Fruit fly (Drosophila melanogaster) whole organism, embryonic: ENCODE data around the gene sdt.
A peak's percentile ranks its signal among the peaks of the same experiment; 100 is the strongest.

Experiments used
- Atf-2 ChIP-seq: fragments of 200-800 bp; sonication (Bioruptor generic); optimal IDR thresholded peaks from 2 replicates; lab custom pipeline; 2016; ENCODE audit warnings: missing biosample characterization, missing genetic modification characterization
- C15 ChIP-seq: fragments of 200-800 bp; sonication (Bioruptor generic); IDR thresholded peaks from 3 replicates; pipeline ENCODE4 v1.3.6; 2022; ENCODE audit warnings: missing biosample characterization, missing genetic modification characterization
- CG10321 ChIP-seq: fragments of 200-800 bp; sonication (Bioruptor generic); IDR thresholded peaks from 2 replicates; pipeline ENCODE4 v1.3.6; 2022; ENCODE audit warnings: missing biosample characterization, missing genetic modification characterization
- CG10462 ChIP-seq: fragments of 200-800 bp; sonication (Bioruptor generic); optimal IDR thresholded peaks from 2 replicates; lab custom pipeline; 2016; ENCODE audit warnings: missing biosample characterization, missing genetic modification characterization
- CG10654 ChIP-seq: fragments of 200-800 bp; sonication (Bioruptor generic); optimal IDR thresholded peaks from 2 replicates; lab custom pipeline; 2016; ENCODE audit warnings: missing biosample characterization, missing genetic modification characterization
- CG11696 ChIP-seq: fragments of 200-800 bp; sonication (Bioruptor generic); IDR thresholded peaks from 2 replicates; pipeline ENCODE4 v1.3.6; 2022; ENCODE audit warnings: missing biosample characterization, missing genetic modification characterization
- CG18011 ChIP-seq: fragments of 200-800 bp; sonication (Bioruptor generic); optimal IDR thresholded peaks from 2 replicates; lab custom pipeline; 2017; ENCODE audit warnings: missing biosample characterization, missing genetic modification characterization, mild to moderate bottlenecking, moderate library complexity, missing genotype
- CG31224 ChIP-seq: fragments of 200-800 bp; sonication (Bioruptor generic); IDR thresholded peaks from 2 replicates; pipeline ENCODE4 v1.3.6; 2022; ENCODE audit warnings: missing biosample characterization, missing genetic modification characterization
- CG3281 ChIP-seq: fragments of 200-800 bp; sonication (Bioruptor generic); optimal IDR thresholded peaks from 3 replicates; lab custom pipeline; 2017; ENCODE audit warnings: missing biosample characterization, mild to moderate bottlenecking, missing genetic modification characterization
- CG4617 ChIP-seq: fragments of 200-800 bp; sonication (Bioruptor generic); optimal IDR thresholded peaks from 3 replicates; lab custom pipeline; 2016; ENCODE audit warnings: missing biosample characterization, missing genetic modification characterization, borderline replicate concordance
- CG4730 ChIP-seq: fragments of 200-800 bp; sonication (Bioruptor generic); IDR thresholded peaks from 2 replicates; pipeline ENCODE4 v1.3.6; 2022; ENCODE audit warnings: missing biosample characterization, missing genetic modification characterization
- CG6683 ChIP-seq: fragments of 200-800 bp; sonication (Bioruptor generic); optimal IDR thresholded peaks from 2 replicates; lab custom pipeline; 2017; ENCODE audit warnings: missing biosample characterization, mild to moderate bottlenecking, missing genetic modification characterization, missing genetic modification reagents
- CG8924 ChIP-seq: fragments of 200-800 bp; optimal IDR thresholded peaks from 3 replicates; lab custom pipeline; 2019; ENCODE audit warnings: missing biosample characterization, mild to moderate bottlenecking, missing genetic modification characterization, moderate library complexity
- Chrac-16 ChIP-seq: fragments of 200-800 bp; sonication (Bioruptor generic); optimal IDR thresholded peaks from 3 replicates; lab custom pipeline; 2016; ENCODE audit warnings: missing biosample characterization, missing genetic modification characterization
- CoRest ChIP-seq: fragments of 200-800 bp; sonication (Bioruptor generic); optimal IDR thresholded peaks from 3 replicates; lab custom pipeline; 2018; ENCODE audit warnings: missing biosample characterization, mild to moderate bottlenecking, missing genetic modification characterization, moderate library complexity
- D19B ChIP-seq: fragments of 200-800 bp; sonication (Bioruptor generic); optimal IDR thresholded peaks from 2 replicates; lab custom pipeline; 2017; ENCODE audit warnings: missing biosample characterization, mild to moderate bottlenecking, missing genetic modification characterization
- E2f1 ChIP-seq: fragments of 200-800 bp; sonication (Bioruptor generic); IDR thresholded peaks from 2 replicates; pipeline ENCODE4 v1.3.6; 2022; ENCODE audit warnings: missing biosample characterization, missing genetic modification characterization
- Eip74EF ChIP-seq, 2 experiments: fragments of 200-800 bp in 1 of 2; fragments of >200 bp in 1 of 2; sonication (Bioruptor generic) in 1 of 2; optimal IDR thresholded peaks; 2 replicates each; lab custom pipeline; 2017 to 2019; ENCODE audit warnings: missing biosample characterization in 2 of 2, missing genetic modification characterization in 2 of 2, mild to moderate bottlenecking in 1 of 2, moderate library complexity in 1 of 2
- HLH3B ChIP-seq: fragments of 200-800 bp; sonication (Bioruptor generic); IDR thresholded peaks from 2 replicates; pipeline ENCODE4 v1.3.6; 2022; ENCODE audit warnings: missing biosample characterization, missing genetic modification characterization
- HLH4C ChIP-seq: fragments of 200-800 bp; sonication (Bioruptor generic); IDR thresholded peaks from 3 replicates; pipeline ENCODE4 v1.3.6; 2022; ENCODE audit warnings: missing biosample characterization, missing genetic modification characterization; ENCODE audit not compliant: partially characterized antibody
- Hey ChIP-seq: fragments of 200-800 bp; sonication (Bioruptor generic); optimal IDR thresholded peaks from 3 replicates; lab custom pipeline; 2018; ENCODE audit warnings: missing biosample characterization, mild to moderate bottlenecking, missing genetic modification characterization
- Hr51 ChIP-seq, 2 experiments: fragments of 200-800 bp; sonication (Bioruptor generic); optimal IDR thresholded peaks; 2 replicates in 1 of 2; 3 replicates in 1 of 2; lab custom pipeline; 2016 to 2018; ENCODE audit warnings: missing biosample characterization in 2 of 2, missing genetic modification characterization in 2 of 2, mild to moderate bottlenecking in 1 of 2, moderate library complexity in 1 of 2
- Hsf ChIP-seq: fragments of 200-800 bp; sonication (Bioruptor generic); optimal IDR thresholded peaks from 3 replicates; lab custom pipeline; 2016; ENCODE audit warnings: missing biosample characterization, missing genetic modification characterization
- Nf-YA ChIP-seq: fragments of 200-800 bp; sonication (Bioruptor generic); IDR thresholded peaks from 2 replicates; pipeline ENCODE4 v1.3.6; 2022; ENCODE audit warnings: missing biosample characterization, missing genetic modification characterization
- NfI ChIP-seq: fragments of 200-800 bp; sonication (Bioruptor generic); optimal IDR thresholded peaks from 3 replicates; lab custom pipeline; 2018; ENCODE audit warnings: missing biosample characterization, mild to moderate bottlenecking, missing genetic modification characterization, moderate library complexity
- Sox100B ChIP-seq: fragments of 200-800 bp; sonication (Bioruptor generic); optimal IDR thresholded peaks from 3 replicates; lab custom pipeline; 2018; ENCODE audit warnings: missing biosample characterization, mild to moderate bottlenecking, missing genetic modification characterization
- bsh ChIP-seq, 2 experiments: fragments of 200-800 bp; sonication (Bioruptor generic); optimal IDR thresholded peaks; 2 replicates each; lab custom pipeline; 2017 to 2018; ENCODE audit warnings: mild to moderate bottlenecking in 2 of 2, missing biosample characterization in 2 of 2, missing genetic modification characterization in 2 of 2, moderate library complexity in 1 of 2
- chn ChIP-seq: fragments of 200-800 bp; sonication (Bioruptor generic); optimal IDR thresholded peaks from 2 replicates; lab custom pipeline; 2016; ENCODE audit warnings: missing biosample characterization, missing genetic modification characterization
- danr ChIP-seq: fragments of 200-800 bp; sonication (Bioruptor generic); IDR thresholded peaks from 2 replicates; pipeline ENCODE4 v1.3.6; 2022; ENCODE audit warnings: missing biosample characterization, missing genetic modification characterization
- dpn ChIP-seq, 2 experiments: fragments of 200-800 bp; sonication (Bioruptor generic); optimal IDR thresholded peaks; 3 replicates each; lab custom pipeline; 2016; ENCODE audit warnings: missing biosample characterization in 2 of 2, missing genetic modification characterization in 2 of 2
- ftz-f1 ChIP-seq: fragments of 200-800 bp; sonication (Bioruptor generic); optimal IDR thresholded peaks from 2 replicates; lab custom pipeline; 2016; ENCODE audit warnings: missing biosample characterization, missing genetic modification characterization
- gsb ChIP-seq: fragments of 200-800 bp; sonication (Bioruptor generic); IDR thresholded peaks from 2 replicates; pipeline ENCODE4 v1.3.6; 2022; ENCODE audit warnings: missing biosample characterization, missing genetic modification characterization
- hkb ChIP-seq, 2 experiments: fragments of 200-800 bp in 1 of 2; fragments of >200 bp in 1 of 2; sonication (Bioruptor generic) in 1 of 2; IDR thresholded peaks in 1 of 2; optimal IDR thresholded peaks in 1 of 2; 2 replicates each; pipeline versions ENCODE4 v1.3.6 to Lab custom; 2017 to 2022; ENCODE audit warnings: missing biosample characterization in 1 of 2, missing genetic modification characterization in 1 of 2
- ind ChIP-seq: fragments of 200-800 bp; sonication (Bioruptor generic); optimal IDR thresholded peaks from 3 replicates; lab custom pipeline; 2016; ENCODE audit warnings: missing biosample characterization, missing genetic modification characterization
- insv ChIP-seq, 2 experiments: fragments of 200-800 bp; sonication (Bioruptor generic); optimal IDR thresholded peaks; 3 replicates each; lab custom pipeline; 2016 to 2018; ENCODE audit warnings: missing biosample characterization in 2 of 2, missing genetic modification characterization in 2 of 2
- ken ChIP-seq: fragments of 200-800 bp; sonication (Bioruptor generic); IDR thresholded peaks from 3 replicates; pipeline ENCODE4 v1.3.6; 2022; ENCODE audit warnings: missing biosample characterization, missing genetic modification characterization
- lab ChIP-seq: fragments of 200-800 bp; sonication (Bioruptor generic); optimal IDR thresholded peaks from 3 replicates; lab custom pipeline; 2017; ENCODE audit warnings: missing biosample characterization, missing genetic modification characterization, mild to moderate bottlenecking, moderate library complexity, missing genetic modification reagents
- lmd ChIP-seq: fragments of 200-800 bp; sonication (Bioruptor generic); IDR thresholded peaks from 2 replicates; pipeline ENCODE4 v1.3.6; 2022; ENCODE audit warnings: missing biosample characterization, missing genetic modification characterization
- phol ChIP-seq: fragments of 200-800 bp; sonication (Bioruptor generic); optimal IDR thresholded peaks from 3 replicates; lab custom pipeline; 2018; ENCODE audit warnings: missing biosample characterization, mild to moderate bottlenecking, missing genetic modification characterization, moderate library complexity
- pnt ChIP-seq: fragments of 200-800 bp; sonication (Bioruptor generic); optimal IDR thresholded peaks from 3 replicates; lab custom pipeline; 2016; ENCODE audit warnings: missing biosample characterization, missing genetic modification characterization
- prd ChIP-seq, 3 experiments: fragments of >200 bp in 2 of 3; fragments of 200-800 bp in 1 of 3; sonication (Bioruptor generic) in 1 of 3; optimal IDR thresholded peaks in 2 of 3; IDR thresholded peaks in 1 of 3; 2 replicates in 2 of 3; 3 replicates in 1 of 3; pipeline versions ENCODE4 v1.3.6 to Lab custom; 2017 to 2022; ENCODE audit warnings: missing biosample characterization in 1 of 3, missing genetic modification characterization in 1 of 3
- schlank ChIP-seq: fragments of 200-800 bp; sonication (Bioruptor generic); optimal IDR thresholded peaks from 2 replicates; lab custom pipeline; 2018; ENCODE audit warnings: missing biosample characterization, mild to moderate bottlenecking, missing genetic modification characterization
- sd ChIP-seq: fragments of 200-800 bp; sonication (Bioruptor generic); optimal IDR thresholded peaks from 3 replicates; lab custom pipeline; 2018; ENCODE audit warnings: missing biosample characterization, mild to moderate bottlenecking, missing genetic modification characterization, moderate library complexity
- sens ChIP-seq: fragments of 200-800 bp; sonication (Bioruptor generic); peaks from one replicate; lab custom pipeline; 2016; ENCODE audit warnings: missing biosample characterization, missing genetic modification characterization
- sima ChIP-seq: fragments of 200-800 bp; sonication (Bioruptor generic); optimal IDR thresholded peaks from 2 replicates; lab custom pipeline; 2016; ENCODE audit warnings: missing biosample characterization, missing genetic modification characterization
- tgo ChIP-seq: fragments of 200-800 bp; sonication (Bioruptor generic); IDR thresholded peaks from 3 replicates; pipeline ENCODE4 v1.3.6; 2022; ENCODE audit warnings: missing biosample characterization, missing genetic modification characterization
- tll ChIP-seq, 2 experiments: fragments of 200-800 bp in 1 of 2; fragments of >200 bp in 1 of 2; sonication (Bioruptor generic) in 1 of 2; optimal IDR thresholded peaks; 2 replicates each; lab custom pipeline; 2017 to 2019; ENCODE audit warnings: missing biosample characterization in 2 of 2, missing genetic modification characterization in 2 of 2, mild to moderate bottlenecking in 1 of 2, moderate library complexity in 1 of 2
- tx ChIP-seq: fragments of 200-800 bp; sonication (Bioruptor generic); optimal IDR thresholded peaks from 2 replicates; lab custom pipeline; 2016; ENCODE audit warnings: missing biosample characterization, missing genetic modification characterization

Gene sdt

DNA sequence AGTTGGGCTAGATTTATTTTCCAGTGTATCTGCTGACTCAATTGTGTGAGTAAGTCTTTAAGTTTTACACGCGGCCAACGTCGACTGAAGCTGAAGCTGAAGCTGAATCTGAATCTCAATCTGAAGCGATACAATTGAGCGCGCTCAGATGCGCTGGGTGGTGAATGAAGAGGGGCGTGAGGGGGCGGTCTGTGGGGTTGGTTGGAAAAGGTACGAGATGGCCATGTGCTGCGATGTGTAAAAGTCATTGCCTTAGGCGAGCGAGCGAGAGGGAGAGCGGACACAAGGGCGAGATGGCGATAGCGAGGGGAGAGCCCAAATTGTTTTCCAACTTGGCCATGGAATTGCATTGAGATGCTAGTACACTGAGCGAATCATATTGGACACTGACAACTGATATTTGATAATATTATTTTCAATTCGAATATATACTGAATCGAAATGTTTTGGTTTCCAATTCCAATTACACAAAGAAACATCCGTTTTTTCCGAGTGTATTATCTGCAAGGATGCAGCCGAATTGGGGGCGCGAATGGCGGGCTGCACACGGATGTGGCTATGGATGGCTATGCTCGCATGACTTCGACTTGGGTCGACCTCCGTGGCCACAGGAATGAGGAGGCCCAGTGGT, 18.4 kb downstream of the sdt start (continued):
- TF ChIP-seq C15 (GFP tag; lab: Robert Waterston, UW), result no peak
- no peak for TF ChIP-seq CG3281 (GFP tag; lab: Kevin White, UChicago)
- TF ChIP-seq lab (GFP tag; lab: Kevin White, UChicago), result peak; percentile 52
- peak; percentile 65 for TF ChIP-seq HLH3B
- TF ChIP-seq Chrac-16, result no peak
- TF ChIP-seq CG10462 (GFP tag; lab: Kevin White, UChicago), result no peak
- 0 out of 2 replicates have a peak, but pooled peaks have one; percentile 29 for TF ChIP-seq CG11696
- peak; percentile 40 for TF ChIP-seq NfI (GFP tag; lab: Kevin White, UChicago)
- peak; percentile 53 for TF ChIP-seq Nf-YA (GFP tag; lab: Robert Waterston, UW)
- TF ChIP-seq D19B, result no peak
- no peak for TF ChIP-seq CG4617
- peak; percentile 57 for TF ChIP-seq phol
- TF ChIP-seq dpn (GFP tag; optimal IDR thresholded peaks at IDR 0.05; lab: Kevin White, UChicago), result peak; percentile 8 to 41
- TF ChIP-seq Sox100B (GFP tag; lab: Kevin White, UChicago), result peak; percentile 40
- TF ChIP-seq Hey (tag; lab: Kevin White, UChicago), result no peak
- TF ChIP-seq bsh (GFP tag; optimal IDR thresholded peaks at IDR 0.05; lab: Kevin White, UChicago), result peak; percentile 17 to 67
- TF ChIP-seq ftz-f1, result peak; percentile 20
- TF ChIP-seq prd (optimal IDR thresholded peaks at IDR 0.05; lab: Kevin White, UChicago), result no peak
- peak; percentile 65; the same call in 1 of the 3 replicates for TF ChIP-seq prd (GFP tag; IDR thresholded peaks at IDR 0.05; lab: Robert Waterston, UW)
- peak; percentile 62 for TF ChIP-seq E2f1 (GFP tag; lab: Robert Waterston, UW)
- no peak for TF ChIP-seq insv (GFP tag; optimal IDR thresholded peaks at IDR 0.05; lab: Kevin White, UChicago)
- TF ChIP-seq HLH4C, result no peak
- TF ChIP-seq gsb, result 0 out of 2 replicates have a peak, but pooled peaks have one; percentile 17
- TF ChIP-seq CG4730, result peak; percentile 61
- no peak for TF ChIP-seq Eip74EF (GFP tag; optimal IDR thresholded peaks at IDR 0.05; lab: Kevin White, UChicago)
- peak in 1 of 2 experiments; percentile 57 for TF ChIP-seq Hr51 (GFP tag; optimal IDR thresholded peaks at IDR 0.05; lab: Kevin White, UChicago)
- no peak for TF ChIP-seq tll (GFP tag; optimal IDR thresholded peaks at IDR 0.05; lab: Kevin White, UChicago)
- TF ChIP-seq CG8924, result no peak
- TF ChIP-seq pnt, result peak; percentile 29
- TF ChIP-seq hkb (optimal IDR thresholded peaks at IDR 0.05; lab: Kevin White, UChicago), result no peak
- TF ChIP-seq hkb (GFP tag; IDR thresholded peaks at IDR 0.05; lab: Robert Waterston, UW), result peak; percentile 83
- TF ChIP-seq CoRest, result no peak
- peak; percentile 28 for TF ChIP-seq Hsf (GFP tag; lab: Kevin White, UChicago)
- TF ChIP-seq Atf-2 (GFP tag; lab: Kevin White, UChicago), result no peak
- TF ChIP-seq CG31224 (GFP tag; lab: Robert Waterston, UW), result no peak
- TF ChIP-seq ken (GFP tag; lab: Robert Waterston, UW), result peak; percentile 65; the same call in 1 of the 3 replicates
- peak; percentile 1 for TF ChIP-seq CG10654 (GFP tag; lab: Kevin White, UChicago)
- no peak for TF ChIP-seq schlank (tag; lab: Kevin White, UChicago)
- no peak for TF ChIP-seq sima
- TF ChIP-seq tx (GFP tag; lab: Kevin White, UChicago), result no peak
- TF ChIP-seq danr (GFP tag; lab: Robert Waterston, UW), result 0 out of 2 replicates have a peak, but pooled peaks have one; percentile 36
- TF ChIP-seq chn (GFP tag; lab: Kevin White, UChicago), result peak; percentile 44
- TF ChIP-seq lmd (GFP tag; lab: Robert Waterston, UW), result peak; percentile 57
- TF ChIP-seq CG10321, result 0 out of 2 replicates have a peak, but pooled peaks have one; percentile 8
- TF ChIP-seq sens (GFP tag; lab: Kevin White, UChicago), result peak; percentile 87
- peak; percentile 51 for TF ChIP-seq ind (GFP tag; lab: Kevin White, UChicago)
- no peak for TF ChIP-seq CG18011 (GFP tag; lab: Kevin White, UChicago)
- no peak for TF ChIP-seq CG6683
- peak; percentile 52; the same call in 2 of the 3 replicates for TF ChIP-seq tgo (GFP tag; lab: Robert Waterston, UW)
- peak; percentile 38 for TF ChIP-seq sd (tag; lab: Kevin White, UChicago)
